Worm (Caenorhabditis elegans) whole organism, late embryonic: ENCODE data around the gene tat-6.

Experiments used
- C38D4.7 ChIP-seq: fragments of 200-800 bp; sonication (Bioruptor generic); optimal IDR thresholded peaks from 2 replicates; lab custom pipeline; 2018; ENCODE audit warnings: mild to moderate bottlenecking, missing genetic modification characterization, moderate library complexity, missing compliant biosample characterization
- K02D7.2 ChIP-seq: sonication (generic microtip); optimal IDR thresholded peaks from 2 replicates; lab custom pipeline; 2017; ENCODE audit warnings: mild to moderate bottlenecking, missing genetic modification characterization, missing compliant biosample characterization
- T23F11.4 ChIP-seq: fragments of 200-800 bp; sonication (Bioruptor generic); optimal IDR thresholded peaks from 2 replicates; lab custom pipeline; 2018; ENCODE audit warnings: mild to moderate bottlenecking, missing genetic modification characterization, missing compliant biosample characterization
- Y22D7AL.16 ChIP-seq: sonication (generic microtip); optimal IDR thresholded peaks from 2 replicates; lab custom pipeline; 2016; ENCODE audit warnings: missing genetic modification characterization, missing compliant biosample characterization
- ama-1 ChIP-seq: fragments of 150-350 bp; optimal IDR thresholded peaks from 2 replicates; lab custom pipeline; 2014
- ceh-14 ChIP-seq: sonication (generic microtip); optimal IDR thresholded peaks from 2 replicates; lab custom pipeline; 2016; ENCODE audit warnings: missing genotype, missing genetic modification characterization, missing compliant biosample characterization
- ceh-18 ChIP-seq: sonication (generic microtip); optimal IDR thresholded peaks from 2 replicates; lab custom pipeline; 2016; ENCODE audit warnings: missing genetic modification characterization, missing compliant biosample characterization
- ceh-2 ChIP-seq: sonication (generic microtip); optimal IDR thresholded peaks from 2 replicates; lab custom pipeline; 2016; ENCODE audit warnings: missing genotype, missing genetic modification characterization, missing compliant biosample characterization
- ceh-24 ChIP-seq: sonication (generic microtip); optimal IDR thresholded peaks from 2 replicates; lab custom pipeline; 2016; ENCODE audit warnings: mild to moderate bottlenecking, missing genetic modification characterization, missing compliant biosample characterization
- ceh-34 ChIP-seq: sonication (generic microtip); optimal IDR thresholded peaks from 2 replicates; lab custom pipeline; 2016; ENCODE audit warnings: mild to moderate bottlenecking, missing genetic modification characterization, missing compliant biosample characterization
- ceh-45 ChIP-seq: fragments of 200-800 bp; sonication (Bioruptor generic); IDR thresholded peaks from 2 replicates; pipeline ENCODE4 v1.3.6; 2022; ENCODE audit warnings: missing genetic modification reagents, missing genetic modification characterization, missing compliant biosample characterization
- ceh-9 ChIP-seq: sonication (generic microtip); optimal IDR thresholded peaks from 2 replicates; lab custom pipeline; 2016; ENCODE audit warnings: mild to moderate bottlenecking, missing genetic modification characterization, inconsistent platforms, missing compliant biosample characterization
- che-1 ChIP-seq: sonication (generic microtip); optimal IDR thresholded peaks from 2 replicates; lab custom pipeline; 2016; ENCODE audit warnings: mild to moderate bottlenecking, missing genetic modification characterization, missing compliant biosample characterization
- dmd-4 ChIP-seq: sonication (generic microtip); optimal IDR thresholded peaks from 2 replicates; lab custom pipeline; 2016; ENCODE audit warnings: borderline replicate concordance, missing genetic modification characterization, missing compliant biosample characterization
- dve-1 ChIP-seq: sonication (generic microtip); optimal IDR thresholded peaks from 2 replicates; lab custom pipeline; 2017; ENCODE audit warnings: antibody characterized with exemption, mild to moderate bottlenecking, missing genetic modification characterization, missing compliant biosample characterization
- elt-2 ChIP-seq: sonication (generic microtip); optimal IDR thresholded peaks from 2 replicates; lab custom pipeline; 2016; ENCODE audit warnings: missing genetic modification reagents, missing genetic modification characterization, missing compliant biosample characterization
- ets-4 ChIP-seq: sonication (generic microtip); optimal IDR thresholded peaks from 2 replicates; lab custom pipeline; 2016; ENCODE audit warnings: missing genetic modification characterization, missing compliant biosample characterization
- fax-1 ChIP-seq: sonication (generic microtip); optimal IDR thresholded peaks from 2 replicates; lab custom pipeline; 2016; ENCODE audit warnings: missing genotype, missing genetic modification characterization, missing compliant biosample characterization
- gmeb-2 ChIP-seq: sonication (generic microtip); optimal IDR thresholded peaks from 2 replicates; lab custom pipeline; 2016; ENCODE audit warnings: missing genetic modification characterization, inconsistent platforms, missing compliant biosample characterization
- hlh-13 ChIP-seq: fragments of 200-800 bp; sonication (Bioruptor generic); optimal IDR thresholded peaks from 2 replicates; lab custom pipeline; 2018; ENCODE audit warnings: mild to moderate bottlenecking, missing genetic modification characterization, missing compliant biosample characterization
- hlh-30 ChIP-seq: sonication (generic microtip); optimal IDR thresholded peaks from 2 replicates; lab custom pipeline; 2017; ENCODE audit warnings: antibody characterized with exemption, missing genetic modification characterization, missing compliant biosample characterization; ENCODE audit not compliant: insufficient read depth
- hlh-6 ChIP-seq: sonication (generic microtip); optimal IDR thresholded peaks from 2 replicates; lab custom pipeline; 2016; ENCODE audit warnings: missing genotype, missing genetic modification characterization, missing compliant biosample characterization
- hlh-8 ChIP-seq: sonication (generic microtip); optimal IDR thresholded peaks from 2 replicates; lab custom pipeline; 2016; ENCODE audit warnings: missing genotype, missing genetic modification characterization, missing compliant biosample characterization
- lim-6 ChIP-seq: sonication (generic microtip); optimal IDR thresholded peaks from 2 replicates; lab custom pipeline; 2016; ENCODE audit warnings: missing genetic modification characterization, missing compliant biosample characterization
- lin-11 ChIP-seq: fragments of 200-800 bp; sonication (Bioruptor generic); optimal IDR thresholded peaks from 2 replicates; lab custom pipeline; 2018; ENCODE audit warnings: mild to moderate bottlenecking, missing genetic modification characterization, missing compliant biosample characterization
- nhr-11 ChIP-seq: fragments of 150-350 bp; optimal IDR thresholded peaks from 2 replicates; lab custom pipeline; 2014; ENCODE audit warnings: missing biosample characterization, missing genetic modification characterization
- nhr-232 ChIP-seq: sonication (generic microtip); optimal IDR thresholded peaks from 2 replicates; lab custom pipeline; 2016; ENCODE audit warnings: missing genetic modification characterization, missing compliant biosample characterization
- npax-4 ChIP-seq: sonication (generic microtip); optimal IDR thresholded peaks from 2 replicates; lab custom pipeline; 2016; ENCODE audit warnings: missing genetic modification characterization, missing compliant biosample characterization
- pat-9 ChIP-seq: fragments of 200-800 bp; sonication (Bioruptor generic); optimal IDR thresholded peaks from 2 replicates; lab custom pipeline; 2018; ENCODE audit warnings: mild to moderate bottlenecking, missing genetic modification characterization, moderate library complexity, missing compliant biosample characterization
- pax-1 ChIP-seq: fragments of 150-350 bp; optimal IDR thresholded peaks from 2 replicates; lab custom pipeline; 2014; ENCODE audit warnings: missing biosample characterization, missing genetic modification characterization
- pha-2 ChIP-seq: sonication (generic microtip); optimal IDR thresholded peaks from 2 replicates; lab custom pipeline; 2017; ENCODE audit warnings: mild to moderate bottlenecking, missing genetic modification characterization, missing compliant biosample characterization
- pha-4 ChIP-seq: fragments of 150-350 bp; optimal IDR thresholded peaks from 2 replicates; lab custom pipeline; 2018; ENCODE audit warnings: missing biosample characterization, missing genetic modification reagents, missing genetic modification characterization
- pqm-1 ChIP-seq: sonication (generic microtip); optimal IDR thresholded peaks from 2 replicates; lab custom pipeline; 2016; ENCODE audit warnings: missing genetic modification characterization, missing compliant biosample characterization
- sdc-2 ChIP-seq: sonication (generic microtip); optimal IDR thresholded peaks from 2 replicates; lab custom pipeline; 2016; ENCODE audit warnings: missing genotype, missing genetic modification characterization, missing compliant biosample characterization
- sox-2 ChIP-seq: fragments of 200-800 bp; sonication (Bioruptor generic); IDR thresholded peaks from 2 replicates; pipeline ENCODE4 v1.3.6; 2022; ENCODE audit warnings: missing genetic modification reagents, missing genetic modification characterization, missing compliant biosample characterization
- syd-9 ChIP-seq: sonication (generic microtip); optimal IDR thresholded peaks from 2 replicates; lab custom pipeline; 2016; ENCODE audit warnings: mild to moderate bottlenecking, missing genetic modification characterization, moderate library complexity, missing compliant biosample characterization
- tbx-7 ChIP-seq: sonication (generic microtip); optimal IDR thresholded peaks from 2 replicates; lab custom pipeline; 2016; ENCODE audit warnings: missing genotype, missing genetic modification characterization, missing compliant biosample characterization
- ttx-3 ChIP-seq: sonication (generic microtip); optimal IDR thresholded peaks from 2 replicates; lab custom pipeline; 2016; ENCODE audit warnings: missing genetic modification reagents, missing genetic modification characterization, missing compliant biosample characterization
- unc-3 ChIP-seq, 2 experiments: fragments of 200-800 bp in 1 of 2; sonication (Bioruptor generic) in 1 of 2; sonication (generic microtip) in 1 of 2; conservative IDR thresholded peaks in 1 of 2; optimal IDR thresholded peaks in 1 of 2; 2 replicates each; pipeline versions ENCODE4 v1.3.6 to Lab custom; 2016 to 2022; ENCODE audit warnings: missing compliant biosample characterization in 2 of 2, missing genetic modification characterization in 2 of 2, missing genetic modification reagents in 1 of 2
- unc-42 ChIP-seq: sonication (generic microtip); optimal IDR thresholded peaks from 2 replicates; lab custom pipeline; 2016; ENCODE audit warnings: missing genotype, missing genetic modification characterization, missing compliant biosample characterization
- unc-55 ChIP-seq: sonication (generic microtip); optimal IDR thresholded peaks from 2 replicates; lab custom pipeline; 2017; ENCODE audit warnings: missing biosample characterization, missing genetic modification reagents, missing genetic modification characterization

Gene tat-6

ce11 chrV:3118167-3118566 is 10.7 kb upstream of the tat-6 start, which contains the start of gene clec-210:
Gene clec-210 (plus strand): TSS chrV:3118377.
- TF ChIP-seq ceh-18 (tag; lab: Kevin White, UChicago): no peak
- TF ChIP-seq elt-2 (tag; lab: Kevin White, UChicago): peak; percentile 1

- TF ChIP-seq dmd-4 (no peak), npax-4 (tag; lab: Kevin White, UChicago) (no peak), hlh-6 (no peak), nhr-11 (tag; lab: Kevin White, UChicago) (no peak), ceh-18 (tag; lab: Kevin White, UChicago) (no peak), pat-9 (tag; lab: Kevin White, UChicago) (no peak), C38D4.7 (GFP tag; lab: Kevin White, UChicago) (no peak), ceh-14 (tag; lab: Kevin White, UChicago) (no peak), gmeb-2 (tag; lab: Kevin White, UChicago) (no peak), lim-6 (tag; lab: Kevin White, UChicago) (no peak), pha-2 (tag; lab: Kevin White, UChicago) (no peak), syd-9 (tag; lab: Kevin White, UChicago) (no peak), K02D7.2 (tag; lab: Kevin White, UChicago) (no peak), dve-1 (tag; lab: Kevin White, UChicago) (no peak), unc-42 (tag; lab: Kevin White, UChicago) (no peak), ama-1 (lab: Kevin White, UChicago) (no peak), ceh-9 (tag; lab: Kevin White, UChicago) (no peak)
- TF ChIP-seq, all 69 proteins: peak for 0
Observed at ce11 chrV:3119185-3119584, 9.7 kb upstream of the tat-6 start.

ce11 chrV:3121743-3122142 is 7.2 kb upstream of the tat-6 start, which contains the start of gene srt-56:
Gene srt-56 (minus strand): TSS chrV:3121843.
- TF ChIP-seq pha-2 (tag; lab: Kevin White, UChicago) (no peak), che-1 (tag; lab: Kevin White, UChicago) (no peak), hlh-8 (tag; lab: Kevin White, UChicago) (no peak), ceh-14 (tag; lab: Kevin White, UChicago) (no peak), fax-1 (tag; lab: Kevin White, UChicago) (no peak), ceh-2 (no peak)

ce11 chrV:3122403-3122802 is 6.5 kb upstream of the tat-6 start:
- TF ChIP-seq sox-2 (no peak), hlh-8 (tag; lab: Kevin White, UChicago) (no peak), ceh-45 (GFP tag; lab: Robert Waterston, UW) (no peak), tbx-7 (tag; lab: Kevin White, UChicago) (no peak), unc-55 (GFP tag; lab: Kevin White, UChicago) (no peak), K02D7.2 (tag; lab: Kevin White, UChicago) (no peak), hlh-13 (no peak), pqm-1 (no peak), lin-11 (no peak), sdc-2 (no peak), syd-9 (tag; lab: Kevin White, UChicago) (no peak), Y22D7AL.16 (tag; lab: Kevin White, UChicago) (no peak), npax-4 (tag; lab: Kevin White, UChicago) (no peak), ets-4 (no peak), hlh-30 (tag; lab: Kevin White, UChicago) (no peak), pax-1 (tag; lab: Kevin White, UChicago) (no peak)
- TF ChIP-seq, all 69 proteins: peak for 0

ce11 chrV:3124912-3125311 is 4.0 kb upstream of the tat-6 start, which contains the start of gene Y73C8C.12:
Gene Y73C8C.12 (plus strand): TSS chrV:3125212.
- TF ChIP-seq ceh-24 (tag; lab: Kevin White, UChicago): no peak
- TF ChIP-seq ceh-34 (tag; lab: Kevin White, UChicago): no peak
- no peak for TF ChIP-seq ttx-3 (tag; lab: Kevin White, UChicago)
- TF ChIP-seq T23F11.4 (GFP tag; lab: Kevin White, UChicago): no peak
- TF ChIP-seq nhr-232: no peak
- TF ChIP-seq unc-3 (GFP tag; conservative IDR thresholded peaks at IDR 0.05; lab: Robert Waterston, UW): no peak
- no peak for TF ChIP-seq unc-3 (tag; optimal IDR thresholded peaks at IDR 0.05; lab: Kevin White, UChicago)
- no peak for TF ChIP-seq pha-4 (tag; lab: Kevin White, UChicago)
- no peak for TF ChIP-seq hlh-13
- TF ChIP-seq hlh-6: no peak
- no peak for TF ChIP-seq tbx-7 (tag; lab: Kevin White, UChicago)
- TF ChIP-seq hlh-8 (tag; lab: Kevin White, UChicago): no peak
- TF ChIP-seq unc-55 (GFP tag; lab: Kevin White, UChicago): no peak
- TF ChIP-seq, all 69 proteins: peak for 0
